Fruit fly (Drosophila melanogaster): Measurements from ENCODE around the gene CG32071.
A peak's percentile ranks its signal among the peaks of the same experiment; 100 is the strongest.

CG32071 gene

DNA sequence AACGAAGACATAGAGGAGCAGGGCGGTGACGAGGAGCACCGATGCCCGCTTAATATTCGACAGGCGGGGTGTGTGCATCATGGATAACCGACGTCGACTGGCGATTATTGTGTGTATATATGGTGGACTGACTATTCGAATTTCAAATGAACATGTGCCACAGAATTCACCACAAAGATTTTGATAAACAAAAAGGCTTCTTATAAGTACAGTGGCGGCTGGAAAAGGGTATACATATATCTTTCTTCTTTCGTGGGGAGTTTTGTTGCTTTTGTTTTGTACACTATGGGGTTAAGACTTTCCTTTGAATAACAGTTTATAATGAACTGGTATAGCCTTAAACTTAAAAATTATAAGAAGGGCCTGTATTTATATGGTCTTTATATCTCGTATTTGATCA lies 33.9 kb downstream of the CG32071 start, which contains the start of gene CG6310:
TSS of gene CG6310 (minus strand) at position 101 of the 400 bp plus-strand sequence.
- TF ChIP-seq CG17801 (GFP tag; optimal IDR thresholded peaks at IDR 0.05; ENCODE audit: partially characterized antibody), result no peak

DNA sequence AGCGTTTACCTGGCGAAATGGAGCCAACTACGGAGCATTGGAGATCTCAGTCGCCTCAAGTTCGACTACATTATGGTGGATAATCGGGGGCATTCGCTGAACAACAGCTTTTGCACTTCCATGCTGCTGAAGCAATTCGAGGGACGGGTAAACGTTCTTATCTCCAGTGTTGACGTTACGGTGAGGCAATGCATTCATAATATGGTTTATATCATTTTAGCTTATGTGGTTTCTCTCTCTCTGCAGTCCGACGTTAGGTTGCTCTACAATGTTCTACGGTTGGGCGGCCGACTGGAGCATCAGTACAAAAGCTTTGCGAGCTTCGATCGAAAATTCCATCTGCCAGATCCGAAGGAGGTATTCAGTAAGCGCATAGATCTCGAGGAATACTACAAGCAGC lies 37.8 kb downstream of the CG32071 start:
- TF ChIP-seq CG17801 (GFP tag; optimal IDR thresholded peaks at IDR 0.05; ENCODE audit: partially characterized antibody), result no peak

DNA sequence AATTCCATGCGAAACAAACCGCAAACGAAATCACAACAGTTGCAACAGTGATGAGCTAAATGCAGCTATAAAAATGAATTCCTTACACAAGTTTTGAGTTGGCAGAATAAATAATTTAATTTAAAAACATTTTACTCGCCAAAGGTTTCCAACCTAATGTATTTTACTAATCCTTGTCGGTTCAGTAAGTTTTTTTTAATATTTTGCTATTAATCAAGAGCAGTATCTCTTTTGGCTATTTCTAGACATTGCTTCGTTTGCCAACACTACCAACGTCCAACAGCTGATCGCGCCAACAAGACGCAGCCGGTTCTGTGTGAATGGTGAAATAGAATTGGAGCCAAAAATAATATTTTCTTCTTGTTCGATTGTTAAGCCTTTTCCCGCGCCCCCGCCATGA lies 39.0 kb downstream of the CG32071 start, which contains the start of the genes CG32075, CG45101 and SuUR:
TSS of gene CG32075 (minus strand) at position 253 of the 400 bp plus-strand sequence.
TSS of gene CG45101 (plus strand) at position 303 of the 400 bp plus-strand sequence.
TSS of gene SuUR (plus strand) at position 303 of the 400 bp plus-strand sequence.
- peak; percentile 60 for TF ChIP-seq CG17801 (GFP tag; optimal IDR thresholded peaks at IDR 0.05; ENCODE audit: partially characterized antibody)

DNA sequence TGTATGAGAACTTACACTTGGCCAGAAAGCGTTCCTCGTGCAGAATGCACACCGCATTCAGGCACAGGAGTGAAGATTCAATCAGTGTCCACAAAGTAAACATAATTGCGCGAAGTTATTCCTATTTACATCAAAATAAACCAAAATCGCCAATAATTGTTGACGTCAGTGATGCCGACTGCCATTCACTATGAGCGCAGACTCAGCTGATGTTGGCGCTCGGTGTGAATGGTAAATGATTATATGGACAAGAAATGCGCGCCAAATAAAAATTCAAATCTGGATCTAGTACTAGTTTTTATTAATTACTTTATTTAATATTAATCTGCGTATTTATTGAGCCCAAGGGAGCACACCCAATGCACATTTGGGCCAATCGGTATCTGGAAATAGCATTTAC lies 41.2 kb downstream of the CG32071 start, which contains the start of gene CG32069:
TSS of gene CG32069 (minus strand) at position 174 of the 400 bp plus-strand sequence.
- TF ChIP-seq CG17801 (GFP tag; optimal IDR thresholded peaks at IDR 0.05; ENCODE audit: partially characterized antibody), result no peak

DNA sequence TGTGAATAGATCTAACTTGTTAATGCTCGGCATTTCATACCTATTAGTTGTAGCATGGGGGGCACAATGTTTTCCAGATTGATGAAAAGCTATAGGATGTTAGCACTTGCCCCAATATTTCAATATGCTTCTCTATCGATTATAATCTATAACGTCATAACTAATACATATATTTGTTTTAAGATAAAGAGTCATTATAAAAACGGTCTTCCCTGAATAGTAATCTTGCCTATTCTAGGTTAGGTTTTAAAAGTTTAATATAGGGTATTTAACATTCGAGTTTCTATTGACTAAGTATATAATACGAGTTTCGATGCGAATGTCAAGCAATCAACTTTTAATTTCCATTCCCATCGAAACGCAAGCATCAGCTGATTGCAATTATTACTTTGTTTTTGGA lies 42.5 kb downstream of the CG32071 start, which contains the start of the genes CG6321 and Blos2:
TSS of gene CG6321 (minus strand) at position 25 of the 400 bp plus-strand sequence.
TSS of gene Blos2 (plus strand) at position 372 of the 400 bp plus-strand sequence.
- peak; percentile 89 for TF ChIP-seq CG17801 (GFP tag; optimal IDR thresholded peaks at IDR 0.05; ENCODE audit: partially characterized antibody)

DNA sequence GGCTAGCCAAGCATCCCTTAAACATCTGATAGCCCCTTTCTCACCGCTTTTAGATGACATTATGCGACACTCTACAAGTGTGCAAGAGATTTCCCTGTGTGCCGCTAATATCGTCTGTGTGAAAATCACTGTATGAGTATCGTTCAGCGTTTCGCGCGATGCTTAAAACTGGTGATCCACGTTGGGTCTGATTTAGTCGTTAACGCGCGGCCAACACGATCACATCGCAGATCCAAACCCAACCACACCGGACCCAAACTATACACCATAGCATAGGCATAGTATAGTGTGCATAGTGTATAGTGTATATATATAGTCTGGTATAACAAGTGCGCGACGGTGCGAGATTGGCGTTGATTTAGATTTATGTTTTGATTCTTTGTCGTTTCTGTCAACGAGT lies 49.8 kb downstream of the CG32071 start, which contains the start of gene CG7888:
TSS of gene CG7888 (plus strand) at position 193 of the 400 bp plus-strand sequence.
- TF ChIP-seq CG17801 (GFP tag; optimal IDR thresholded peaks at IDR 0.05; ENCODE audit: partially characterized antibody), result no peak
